Worm (Caenorhabditis elegans) whole organism, mixed stage, embryonic: Measurements from ENCODE around the gene dohh-1.

Source experiments
- M03D4.4 ChIP-seq: sonication (generic microtip); optimal IDR thresholded peaks from 2 replicates; lab custom pipeline; 2017; ENCODE audit warnings: mild to moderate bottlenecking, missing genetic modification characterization, missing compliant biosample characterization
- bed-3 ChIP-seq: fragments of 200-800 bp; sonication (Bioruptor generic); optimal IDR thresholded peaks from 3 replicates; lab custom pipeline; 2018; ENCODE audit warnings: mild to moderate bottlenecking, missing genetic modification characterization, moderate library complexity, missing compliant biosample characterization
- blmp-1 ChIP-seq: fragments of 150-350 bp; optimal IDR thresholded peaks from 2 replicates; lab custom pipeline; 2014; ENCODE audit warnings: missing biosample characterization, missing genetic modification characterization
- ceh-39 ChIP-seq: fragments of 150-350 bp; optimal IDR thresholded peaks from 2 replicates; lab custom pipeline; 2014; ENCODE audit warnings: missing biosample characterization, missing genetic modification characterization
- ceh-43 ChIP-seq: fragments of 200-800 bp; sonication (Bioruptor generic); optimal IDR thresholded peaks from 2 replicates; lab custom pipeline; 2018; ENCODE audit warnings: mild to moderate bottlenecking, missing genetic modification characterization, moderate library complexity, missing compliant biosample characterization
- ceh-83 ChIP-seq: fragments of 200-800 bp; sonication (Bioruptor generic); optimal IDR thresholded peaks from 2 replicates; lab custom pipeline; 2018; ENCODE audit warnings: mild to moderate bottlenecking, missing genetic modification characterization, missing compliant biosample characterization
- ces-1 ChIP-seq: fragments of 150-350 bp; optimal IDR thresholded peaks from 2 replicates; lab custom pipeline; 2014; ENCODE audit warnings: missing biosample characterization, missing genetic modification reagents, missing genetic modification characterization
- cnd-1 ChIP-seq: fragments of 200-800 bp; sonication (Bioruptor generic); optimal IDR thresholded peaks from 2 replicates; lab custom pipeline; 2018; ENCODE audit warnings: mild to moderate bottlenecking, missing genetic modification characterization, missing compliant biosample characterization
- drap-1 ChIP-seq: fragments of 200-800 bp; sonication (Bioruptor generic); optimal IDR thresholded peaks from 3 replicates; lab custom pipeline; 2018; ENCODE audit warnings: mild to moderate bottlenecking, missing genetic modification characterization, missing compliant biosample characterization
- elt-1 ChIP-seq: sonication (generic microtip); optimal IDR thresholded peaks from 2 replicates; lab custom pipeline; 2017; ENCODE audit warnings: missing genetic modification characterization, mild to moderate bottlenecking, missing compliant biosample characterization, antibody characterized with exemption, moderate library complexity, borderline replicate concordance; ENCODE audit not compliant: insufficient read depth
- elt-3 ChIP-seq: fragments of 150-350 bp; optimal IDR thresholded peaks from 2 replicates; lab custom pipeline; 2014; ENCODE audit warnings: missing biosample characterization, missing genetic modification characterization
- flh-1 ChIP-seq: fragments of 200-800 bp; sonication (Bioruptor generic); optimal IDR thresholded peaks from 2 replicates; lab custom pipeline; 2018; ENCODE audit warnings: mild to moderate bottlenecking, missing genetic modification characterization, moderate library complexity, missing compliant biosample characterization
- ham-2 ChIP-seq: fragments of 200-800 bp; sonication (Bioruptor generic); optimal IDR thresholded peaks from 2 replicates; lab custom pipeline; 2018; ENCODE audit warnings: mild to moderate bottlenecking, missing genetic modification characterization, missing compliant biosample characterization
- hlh-1 ChIP-seq: fragments of 150-350 bp; optimal IDR thresholded peaks from 2 replicates; lab custom pipeline; 2014; ENCODE audit warnings: missing biosample characterization, missing genetic modification reagents, missing genetic modification characterization
- lin-13 ChIP-seq: fragments of 150-350 bp; optimal IDR thresholded peaks from 2 replicates; lab custom pipeline; 2014; ENCODE audit warnings: missing biosample characterization, missing genetic modification characterization
- lin-32 ChIP-seq: fragments of 200-800 bp; sonication (Bioruptor generic); optimal IDR thresholded peaks from 2 replicates; lab custom pipeline; 2018; ENCODE audit warnings: mild to moderate bottlenecking, missing genetic modification characterization, missing compliant biosample characterization
- lsy-2 ChIP-seq: fragments of 150-350 bp; optimal IDR thresholded peaks from 2 replicates; lab custom pipeline; 2014; ENCODE audit warnings: missing biosample characterization, missing genetic modification characterization
- mab-5 ChIP-seq: fragments of 150-350 bp; optimal IDR thresholded peaks from 2 replicates; lab custom pipeline; 2014; ENCODE audit warnings: missing biosample characterization, missing genetic modification characterization
- mep-1 ChIP-seq: fragments of 150-350 bp; optimal IDR thresholded peaks from 2 replicates; lab custom pipeline; 2017; ENCODE audit warnings: missing biosample characterization, missing genetic modification reagents, missing genetic modification characterization, inconsistent platforms
- mls-2 ChIP-seq: sonication (generic microtip); optimal IDR thresholded peaks from 2 replicates; lab custom pipeline; 2016; ENCODE audit warnings: mild to moderate bottlenecking, missing genetic modification characterization, moderate library complexity, missing compliant biosample characterization
- nhr-12 ChIP-seq: fragments of 150-350 bp; optimal IDR thresholded peaks from 2 replicates; lab custom pipeline; 2014; ENCODE audit warnings: missing biosample characterization, missing genetic modification characterization
- nhr-2 ChIP-seq: fragments of 150-350 bp; optimal IDR thresholded peaks from 2 replicates; lab custom pipeline; 2014; ENCODE audit warnings: missing biosample characterization, missing genetic modification characterization
- nhr-237 ChIP-seq: fragments of 150-350 bp; optimal IDR thresholded peaks from 2 replicates; lab custom pipeline; 2014; ENCODE audit warnings: missing biosample characterization, missing genetic modification characterization
- nhr-28 ChIP-seq: fragments of 150-350 bp; optimal IDR thresholded peaks from 2 replicates; lab custom pipeline; 2014; ENCODE audit warnings: missing biosample characterization, missing genetic modification characterization
- nhr-76 ChIP-seq: sonication (generic microtip); optimal IDR thresholded peaks from 2 replicates; lab custom pipeline; 2017; ENCODE audit warnings: missing biosample characterization, missing genetic modification characterization
- pha-4 ChIP-seq: fragments of 150-350 bp; optimal IDR thresholded peaks from 2 replicates; lab custom pipeline; 2018; ENCODE audit warnings: missing biosample characterization, missing genetic modification reagents, missing genetic modification characterization
- sem-2 ChIP-seq: fragments of 200-800 bp; sonication (Bioruptor generic); optimal IDR thresholded peaks from 2 replicates; lab custom pipeline; 2018; ENCODE audit warnings: mild to moderate bottlenecking, missing genetic modification characterization, missing compliant biosample characterization
- snpc-4 ChIP-seq: fragments of 150-350 bp; optimal IDR thresholded peaks from 2 replicates; lab custom pipeline; 2014; ENCODE audit warnings: missing biosample characterization, missing genetic modification characterization
- sptf-1 ChIP-seq: sonication (generic microtip); optimal IDR thresholded peaks from 2 replicates; lab custom pipeline; 2017; ENCODE audit warnings: mild to moderate bottlenecking, missing genetic modification characterization, moderate library complexity, missing compliant biosample characterization
- tbx-8 ChIP-seq: fragments of 200-800 bp; sonication (Bioruptor generic); optimal IDR thresholded peaks from 2 replicates; lab custom pipeline; 2018; ENCODE audit warnings: mild to moderate bottlenecking, missing genetic modification characterization, moderate library complexity, missing compliant biosample characterization
- unc-120 ChIP-seq: sonication (generic microtip); optimal IDR thresholded peaks from 2 replicates; lab custom pipeline; 2017; ENCODE audit warnings: missing genetic modification characterization, missing compliant biosample characterization; ENCODE audit not compliant: poor library complexity, severe bottlenecking
- unc-39 ChIP-seq: fragments of 150-350 bp; optimal IDR thresholded peaks from 2 replicates; lab custom pipeline; 2014; ENCODE audit warnings: missing biosample characterization, missing genetic modification characterization
- unc-62 ChIP-seq: fragments of 150-350 bp; optimal IDR thresholded peaks from 2 replicates; lab custom pipeline; 2014; ENCODE audit warnings: missing biosample characterization, missing genetic modification reagents, missing genetic modification characterization
- zip-8 ChIP-seq: fragments of 150-350 bp; optimal IDR thresholded peaks from 2 replicates; lab custom pipeline; 2014; ENCODE audit warnings: missing biosample characterization, missing genetic modification characterization
- ztf-11 ChIP-seq: fragments of 150-350 bp; optimal IDR thresholded peaks from 2 replicates; lab custom pipeline; 2014; ENCODE audit warnings: missing biosample characterization, missing genetic modification characterization

dohh-1 gene

DNA sequence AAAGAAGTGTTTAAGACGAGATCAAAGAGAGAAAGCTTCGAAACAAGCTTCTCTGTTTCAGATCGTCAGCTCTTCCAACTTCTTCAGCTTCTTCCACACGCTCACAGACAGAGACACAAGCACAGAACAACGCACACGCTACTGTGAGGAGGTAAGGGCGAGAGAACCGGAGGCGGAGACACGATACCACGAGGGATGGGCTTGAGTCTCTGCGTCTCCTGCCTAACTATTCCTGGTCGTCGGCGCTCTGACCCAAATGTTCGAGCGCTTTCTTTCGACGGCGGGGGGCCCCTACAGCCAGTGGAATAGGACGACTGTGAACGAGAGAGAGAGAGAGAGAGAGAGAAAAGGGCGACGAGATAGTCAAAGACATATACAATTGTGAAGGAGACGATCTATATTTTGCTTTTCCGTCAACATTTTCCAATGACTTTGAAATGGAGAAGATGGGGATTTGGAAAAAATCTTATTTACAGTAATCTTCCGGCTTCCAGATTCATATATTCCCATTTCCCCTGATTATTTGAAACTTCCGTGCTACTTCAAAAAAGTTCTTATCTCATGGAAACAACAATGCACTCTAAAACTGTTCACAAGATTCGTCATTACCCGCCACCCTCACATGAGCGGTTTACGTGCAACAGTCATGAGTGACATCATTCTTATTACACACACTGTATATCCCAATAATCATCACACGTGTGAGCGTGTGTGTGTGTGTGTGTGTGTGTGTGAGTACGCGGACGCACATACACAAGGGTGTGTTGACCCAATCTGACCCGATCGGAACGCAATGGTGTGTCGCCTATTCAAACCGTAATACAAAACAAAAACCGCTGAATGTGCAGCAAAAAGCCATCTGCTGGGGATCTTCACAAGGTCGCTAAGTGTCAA is 30.7 kb upstream of the dohh-1 start (continued):
- TF ChIP-seq lsy-2 (tag; lab: Kevin White, UChicago) (peak; percentile 30), pha-4 (tag; lab: Kevin White, UChicago) (peak; percentile 85)

DNA sequence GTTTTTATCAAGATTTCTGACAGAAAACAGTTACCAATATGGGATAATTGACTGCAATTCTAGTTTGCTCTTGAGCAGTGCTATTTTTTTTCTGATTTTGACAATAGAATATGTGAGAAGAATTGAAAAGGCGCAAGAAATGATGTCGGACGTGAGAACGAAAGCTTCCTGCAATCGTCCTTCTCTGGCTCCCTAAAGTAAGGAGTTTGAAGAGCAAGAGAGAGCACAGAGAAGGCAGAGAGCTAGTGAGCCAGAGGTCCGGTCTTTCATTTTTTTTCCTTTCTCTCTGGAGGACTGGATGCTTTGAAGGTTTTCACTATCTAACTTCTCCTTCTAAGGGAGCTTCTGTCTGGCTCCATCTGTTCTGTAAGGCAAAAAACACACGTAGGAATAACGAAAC is 29.6 kb upstream of the dohh-1 start:
- TF ChIP-seq ceh-39 (tag; lab: Kevin White, UChicago) (no peak), ces-1 (GFP tag; lab: Kevin White, UChicago) (peak; percentile 13)

ce11 chrII:10550872-10551647 is 28.7 kb upstream of the dohh-1 start:
- TF ChIP-seq ham-2 (no peak), ceh-43 (GFP tag; lab: Kevin White, UChicago) (no peak), elt-1 (no peak)

- TF ChIP-seq nhr-28 = no peak
- no peak for TF ChIP-seq sem-2
- no peak for TF ChIP-seq ceh-83 (GFP tag; lab: Kevin White, UChicago)
- TF ChIP-seq blmp-1 (tag; lab: Kevin White, UChicago) = peak; percentile 34
- peak; percentile 9 for TF ChIP-seq mls-2 (tag; lab: Kevin White, UChicago)
- TF ChIP-seq tbx-8 (GFP tag; lab: Kevin White, UChicago) = no peak
- TF ChIP-seq ces-1 (GFP tag; lab: Kevin White, UChicago) = peak; percentile 75
- peak; percentile 49 for TF ChIP-seq hlh-1 (tag; lab: Kevin White, UChicago)
- TF ChIP-seq bed-3 (GFP tag; lab: Kevin White, UChicago) = no peak
- TF ChIP-seq M03D4.4 = no peak
- no peak for TF ChIP-seq nhr-76 (tag; lab: Kevin White, UChicago)
- peak; percentile 41 for TF ChIP-seq ham-2
- no peak for TF ChIP-seq drap-1 (GFP tag; lab: Kevin White, UChicago)
- TF ChIP-seq lsy-2 (tag; lab: Kevin White, UChicago) = peak; percentile 21
- TF ChIP-seq nhr-237 (tag; lab: Kevin White, UChicago) = peak; percentile 73
- no peak for TF ChIP-seq unc-39 (tag; lab: Kevin White, UChicago)
- peak; percentile 23 for TF ChIP-seq pha-4 (tag; lab: Kevin White, UChicago)
- TF ChIP-seq sptf-1 (tag; lab: Kevin White, UChicago) = no peak
- TF ChIP-seq ceh-39 (tag; lab: Kevin White, UChicago) = no peak
- TF ChIP-seq mep-1 (tag; lab: Kevin White, UChicago) = peak; percentile 59
- TF ChIP-seq nhr-12 (tag; lab: Kevin White, UChicago) = no peak
- no peak for TF ChIP-seq lin-13 (tag; lab: Kevin White, UChicago)
- TF ChIP-seq zip-8 (tag; lab: Kevin White, UChicago) = no peak
- TF ChIP-seq unc-120 (tag; lab: Kevin White, UChicago) = peak; percentile 71
- TF ChIP-seq elt-1 = peak; percentile 44
- no peak for TF ChIP-seq lin-32 (GFP tag; lab: Kevin White, UChicago)
- no peak for TF ChIP-seq flh-1 (GFP tag; lab: Kevin White, UChicago)
- TF ChIP-seq unc-62 = peak; percentile 32
- TF ChIP-seq mab-5 (tag; lab: Kevin White, UChicago) = no peak
- no peak for TF ChIP-seq ceh-43 (GFP tag; lab: Kevin White, UChicago)
- no peak for TF ChIP-seq cnd-1
- TF ChIP-seq elt-3 = no peak
- TF ChIP-seq snpc-4 (tag; lab: Kevin White, UChicago) = no peak
- no peak for TF ChIP-seq ztf-11 (tag; lab: Kevin White, UChicago)
- peak; percentile 34 for TF ChIP-seq nhr-2
These were observed 27.6 kb upstream of the dohh-1 start for ce11 chrII:10551985-10552736.
